Worm (Caenorhabditis elegans): ENCODE measurements around the gene pqn-84.

The pqn-84 gene

ce11 chrIII:11689303-11689702, 10.8 kb upstream of the pqn-84 start (continued):
- peak; percentile 83 for TF ChIP-seq lin-14 (GFP tag; optimal IDR thresholded peaks at IDR 0.05)
- no peak for TF ChIP-seq aly-2 (tag; optimal IDR thresholded peaks at IDR 0.05)
- no peak for TF ChIP-seq ceh-90 (tag; optimal IDR thresholded peaks at IDR 0.05)
- TF ChIP-seq nhr-77 (tag; optimal IDR thresholded peaks at IDR 0.05), result peak; percentile 65
- no peak for TF ChIP-seq zag-1 (tag; optimal IDR thresholded peaks at IDR 0.05)
- TF ChIP-seq lin-15B (tag; optimal IDR thresholded peaks at IDR 0.05), result no peak
- TF ChIP-seq ces-1 (GFP tag; optimal IDR thresholded peaks at IDR 0.05), result no peak
- TF ChIP-seq tbx-2 (tag; optimal IDR thresholded peaks at IDR 0.05), result peak; percentile 68
- TF ChIP-seq hlh-4 (tag; optimal IDR thresholded peaks at IDR 0.05), result no peak
- no peak for TF ChIP-seq nhr-28 (tag; optimal IDR thresholded peaks at IDR 0.05)
- no peak for TF ChIP-seq isw-1 (GFP tag; IDR thresholded peaks at IDR 0.05)
- TF ChIP-seq efl-3 (GFP tag; optimal IDR thresholded peaks at IDR 0.05), result no peak
- peak in 1 of 2 experiments; percentile 33 for TF ChIP-seq egl-27 (tag; optimal IDR thresholded peaks at IDR 0.05)
- no peak for TF ChIP-seq nhr-11 (tag; optimal IDR thresholded peaks at IDR 0.05)
- no peak for TF ChIP-seq ceh-8 (GFP tag; optimal IDR thresholded peaks at IDR 0.05)
- peak; percentile 33 for TF ChIP-seq xbp-1 (tag; optimal IDR thresholded peaks at IDR 0.05)
- TF ChIP-seq lsy-2 (tag; optimal IDR thresholded peaks at IDR 0.05), result peak; percentile 8 to 79
- TF ChIP-seq ztf-11 (tag; optimal IDR thresholded peaks at IDR 0.05), result no peak
- no peak for TF ChIP-seq lin-39 (tag; optimal IDR thresholded peaks at IDR 0.05)
- peak in 1 of 2 experiments; percentile 80 for TF ChIP-seq lin-35 (GFP tag; optimal IDR thresholded peaks at IDR 0.05)
- TF ChIP-seq fos-1 (tag; optimal IDR thresholded peaks at IDR 0.05), result no peak
- no peak for TF ChIP-seq C04F5.9 (tag; optimal IDR thresholded peaks at IDR 0.05)
- TF ChIP-seq mdl-1 (tag; optimal IDR thresholded peaks at IDR 0.05), result peak in 1 of 2 experiments; percentile 35
- peak; percentile 88 for TF ChIP-seq pqm-1 (tag; optimal IDR thresholded peaks at IDR 0.05)
- peak; percentile 67 for TF ChIP-seq unc-130 (tag; optimal IDR thresholded peaks at IDR 0.05)
- peak; percentile 78 for TF ChIP-seq elt-2 (tag; optimal IDR thresholded peaks at IDR 0.05)
- no peak for TF ChIP-seq zip-4 (GFP tag; optimal IDR thresholded peaks at IDR 0.05)
- TF ChIP-seq ztf-4 (tag; optimal IDR thresholded peaks at IDR 0.05), result no peak
- no peak for TF ChIP-seq aha-1 (tag; optimal IDR thresholded peaks at IDR 0.05)
- TF ChIP-seq unc-62 (GFP tag; optimal IDR thresholded peaks at IDR 0.05), result no peak
- no peak for TF ChIP-seq nhr-12 (tag; optimal IDR thresholded peaks at IDR 0.05)
- TF ChIP-seq skn-1 (tag; optimal IDR thresholded peaks at IDR 0.05), result peak; percentile 45

ce11 chrIII:11689887-11690286, 10.2 kb upstream of the pqn-84 start:
- TF ChIP-seq lin-39 (tag; optimal IDR thresholded peaks at IDR 0.05) (no peak), egl-27 (tag; optimal IDR thresholded peaks at IDR 0.05) (no peak), Y116A8C.19 (tag; optimal IDR thresholded peaks at IDR 0.05; ENCODE audit: borderline replicate concordance) (no peak), skn-1 (tag; optimal IDR thresholded peaks at IDR 0.05) (no peak), lin-15B (tag; optimal IDR thresholded peaks at IDR 0.05) (no peak), nhr-47 (tag; optimal IDR thresholded peaks at IDR 0.05) (no peak), nhr-11 (tag; optimal IDR thresholded peaks at IDR 0.05) (no peak), isw-1 (GFP tag; IDR thresholded peaks at IDR 0.05) (no peak), unc-98 (GFP tag; IDR thresholded peaks at IDR 0.05) (no peak), lin-35 (GFP tag; optimal IDR thresholded peaks at IDR 0.05) (no peak), xbp-1 (tag; optimal IDR thresholded peaks at IDR 0.05) (no peak), ceh-82 (tag; optimal IDR thresholded peaks at IDR 0.05) (no peak), nhr-76 (tag; optimal IDR thresholded peaks at IDR 0.05) (no peak), jun-1 (tag; optimal IDR thresholded peaks at IDR 0.05) (no peak), ceh-88 (GFP tag; IDR thresholded peaks at IDR 0.05) (no peak), nhr-71 (tag; optimal IDR thresholded peaks at IDR 0.05) (no peak), ceh-90 (tag; optimal IDR thresholded peaks at IDR 0.05) (no peak), egl-13 (tag; optimal IDR thresholded peaks at IDR 0.05) (no peak), snpc-4 (tag; optimal IDR thresholded peaks at IDR 0.05) (no peak)

Data from whole organism, L1 larva.